Worm (Caenorhabditis elegans) whole organism, L1 larva: ENCODE results near the gene T25B9.3.

ENCODE experiments used
- F16B12.6 ChIP-seq: fragments of 150-350 bp; optimal IDR thresholded peaks from 2 replicates; lab custom pipeline; 2014; ENCODE audit warnings: missing biosample characterization, missing genetic modification characterization
- hpl-2 ChIP-seq: fragments of 150-350 bp; optimal IDR thresholded peaks from 2 replicates; lab custom pipeline; 2014; ENCODE audit warnings: missing biosample characterization, missing genetic modification reagents, missing genetic modification characterization
- lin-13 ChIP-seq: fragments of 150-350 bp; optimal IDR thresholded peaks from 2 replicates; lab custom pipeline; 2014; ENCODE audit warnings: missing biosample characterization, missing genetic modification reagents, missing genetic modification characterization
- lin-15B ChIP-seq: fragments of 150-350 bp; sonication (generic microtip); optimal IDR thresholded peaks from 3 replicates; lab custom pipeline; 2014; ENCODE audit warnings: missing biosample characterization, missing genetic modification characterization
- nhr-237 ChIP-seq: fragments of 150-350 bp; optimal IDR thresholded peaks from 2 replicates; lab custom pipeline; 2014; ENCODE audit warnings: missing biosample characterization, missing genetic modification characterization
- nhr-28 ChIP-seq: fragments of 150-350 bp; optimal IDR thresholded peaks from 2 replicates; lab custom pipeline; 2014; ENCODE audit warnings: missing biosample characterization, missing genetic modification characterization
- pqm-1 ChIP-seq: sonication (generic microtip); optimal IDR thresholded peaks from 3 replicates; lab custom pipeline; 2017; ENCODE audit warnings: missing biosample characterization, missing genetic modification characterization
- unc-62 ChIP-seq: fragments of 150-350 bp; optimal IDR thresholded peaks from 2 replicates; lab custom pipeline; 2014; ENCODE audit warnings: missing biosample characterization, missing genetic modification reagents, missing genetic modification characterization
- unc-86 ChIP-seq: sonication (generic microtip); optimal IDR thresholded peaks from 2 replicates; lab custom pipeline; 2016; ENCODE audit warnings: missing genetic modification characterization, missing compliant biosample characterization

- TF ChIP-seq hpl-2 (no peak), unc-86 (tag; lab: Kevin White, UChicago) (no peak), lin-13 (no peak), nhr-237 (tag; lab: Kevin White, UChicago) (no peak), nhr-28 (tag; lab: Kevin White, UChicago) (no peak), F16B12.6 (tag; lab: Kevin White, UChicago) (no peak), pqm-1 (no peak), unc-62 (GFP tag; lab: Kevin White, UChicago) (no peak), lin-15B (tag; lab: Kevin White, UChicago) (no peak)
Measured at ce11 chrIV:10790353-10790752, 45.8 kb downstream of the T25B9.3 start, which contains the start of gene pept-2.
